Fruit fly (Drosophila melanogaster) whole organism, prepupa: Measurements from ENCODE around the gene CG33217.

ENCODE experiments used
- CG3032 ChIP-seq: fragments of 200-800 bp; optimal IDR thresholded peaks from 2 replicates; lab custom pipeline; 2019; ENCODE audit warnings: missing biosample characterization, mild to moderate bottlenecking, missing genetic modification characterization, moderate library complexity
- CG6808 ChIP-seq: fragments of 200-800 bp; sonication (Bioruptor generic); optimal IDR thresholded peaks from 3 replicates; lab custom pipeline; 2017; ENCODE audit warnings: missing biosample characterization, missing genetic modification characterization, mild to moderate bottlenecking, moderate library complexity, missing genetic modification reagents
- CG6854 ChIP-seq: fragments of 200-800 bp; sonication (Bioruptor generic); optimal IDR thresholded peaks from 2 replicates; lab custom pipeline; 2017; ENCODE audit warnings: missing biosample characterization, mild to moderate bottlenecking, missing genetic modification characterization
- CG8119 ChIP-seq: fragments of 200-800 bp; sonication (Bioruptor generic); IDR thresholded peaks from 3 replicates; pipeline ENCODE4 v1.3.6; 2022; ENCODE audit warnings: missing biosample characterization, missing genetic modification characterization
- Eip75B ChIP-seq: fragments of 200-800 bp; sonication (Bioruptor generic); optimal IDR thresholded peaks from 3 replicates; lab custom pipeline; 2016; ENCODE audit warnings: missing biosample characterization, missing genetic modification characterization
- Eip93F ChIP-seq: fragments of 200-800 bp; sonication (Bioruptor generic); optimal IDR thresholded peaks from 2 replicates; lab custom pipeline; 2016; ENCODE audit warnings: missing biosample characterization, mild to moderate bottlenecking, missing genetic modification characterization
- Ets21C ChIP-seq: fragments of 200-800 bp; sonication (Bioruptor generic); optimal IDR thresholded peaks from 3 replicates; lab custom pipeline; 2016; ENCODE audit warnings: missing biosample characterization, missing genetic modification characterization
- Gug ChIP-seq: fragments of 200-800 bp; sonication (Bioruptor generic); IDR thresholded peaks from 2 replicates; pipeline ENCODE4 v1.3.6; 2022; ENCODE audit warnings: missing biosample characterization, missing genetic modification characterization
- acj6 ChIP-seq: fragments of 200-800 bp; sonication (Bioruptor generic); optimal IDR thresholded peaks from 3 replicates; lab custom pipeline; 2016; ENCODE audit warnings: missing biosample characterization, missing genetic modification characterization
- esn ChIP-seq: fragments of 200-800 bp; sonication (Bioruptor generic); optimal IDR thresholded peaks from 2 replicates; lab custom pipeline; 2016; ENCODE audit warnings: missing biosample characterization, mild to moderate bottlenecking, missing genetic modification characterization, moderate library complexity

DNA sequence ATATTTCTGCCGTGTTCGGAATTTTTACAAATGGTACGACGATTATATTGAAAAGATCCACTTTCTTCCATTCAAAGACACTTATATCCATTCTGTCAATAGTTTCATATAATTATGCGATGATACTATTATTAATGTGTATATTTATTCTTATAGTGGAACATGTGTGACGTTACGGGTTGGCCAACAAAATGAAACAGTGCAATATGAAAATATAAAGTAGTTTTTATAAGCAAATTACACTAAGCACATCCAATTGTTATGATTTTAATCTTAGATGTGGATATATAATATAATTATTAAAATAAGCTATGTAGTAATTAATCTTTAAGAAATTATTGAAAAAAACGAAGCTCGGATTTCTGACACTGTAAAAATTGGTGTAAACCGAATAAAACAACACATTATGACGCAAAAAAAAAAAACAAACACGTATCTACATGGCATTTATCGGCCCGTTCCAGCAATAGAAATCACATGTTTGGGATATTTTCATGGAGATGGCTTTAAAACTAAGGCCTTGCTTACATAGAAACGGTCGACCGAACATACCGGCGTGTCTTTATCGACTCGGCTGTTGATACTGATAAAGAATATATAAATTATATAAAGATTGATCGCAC, 24.6 kb downstream of the CG33217 start, which contains the start of gene Vps11:
- TF ChIP-seq CG8119 (GFP tag; lab: Robert Waterston, UW): no peak
- TF ChIP-seq Gug (GFP tag; lab: Robert Waterston, UW): no peak
- TF ChIP-seq CG3032 (tag; lab: Kevin White, UChicago): peak; percentile 14
- TF ChIP-seq CG6808 (GFP tag; lab: Kevin White, UChicago): no peak
- no peak for TF ChIP-seq Eip75B (GFP tag; lab: Kevin White, UChicago)
- TF ChIP-seq acj6 (GFP tag; lab: Kevin White, UChicago): no peak
- TF ChIP-seq CG6854: no peak
- no peak for TF ChIP-seq esn
- TF ChIP-seq Ets21C (GFP tag; lab: Kevin White, UChicago): no peak
- TF ChIP-seq Eip93F: no peak
